Worm (Caenorhabditis elegans) whole organism, young adult: Measurements from ENCODE around the gene Y54G2A.12.

Experiments used
- D2030.7 ChIP-seq: fragments of 200-800 bp; sonication (Bioruptor generic); IDR thresholded peaks from 2 replicates; pipeline ENCODE4 v1.3.6; 2022; ENCODE audit warnings: missing genetic modification reagents, missing genetic modification characterization, missing compliant biosample characterization
- F52B5.7 ChIP-seq: sonication (generic microtip); optimal IDR thresholded peaks from 2 replicates; lab custom pipeline; 2016; ENCODE audit warnings: mild to moderate bottlenecking, missing genetic modification characterization, missing compliant biosample characterization
- Y53G8AR.9 ChIP-seq: fragments of 200-800 bp; sonication (Bioruptor generic); conservative IDR thresholded peaks from 2 replicates; pipeline ENCODE4 v1.3.6; 2022; ENCODE audit warnings: missing genetic modification reagents, missing genetic modification characterization, missing compliant biosample characterization
- Y67H2A.10 ChIP-seq: fragments of 200-800 bp; sonication (Bioruptor generic); conservative IDR thresholded peaks from 2 replicates; pipeline ENCODE4 v1.3.6; 2022; ENCODE audit warnings: missing genetic modification reagents, missing genetic modification characterization, missing compliant biosample characterization
- akir-1 ChIP-seq: fragments of 200-800 bp; sonication (Bioruptor generic); optimal IDR thresholded peaks from 2 replicates; lab custom pipeline; 2018; ENCODE audit warnings: mild to moderate bottlenecking, missing genetic modification characterization, moderate library complexity, missing compliant biosample characterization
- aptf-2 ChIP-seq: fragments of 200-800 bp; sonication (Bioruptor generic); conservative IDR thresholded peaks from 2 replicates; pipeline ENCODE4 v1.3.6; 2022; ENCODE audit warnings: missing genetic modification reagents, missing genetic modification characterization, missing compliant biosample characterization
- attf-6 ChIP-seq: fragments of 200-800 bp; sonication (Bioruptor generic); IDR thresholded peaks from 2 replicates; pipeline ENCODE4 v1.3.6; 2022; ENCODE audit warnings: missing genetic modification reagents, missing genetic modification characterization, missing compliant biosample characterization
- bed-2 ChIP-seq: fragments of 200-800 bp; sonication (Bioruptor generic); IDR thresholded peaks from 2 replicates; pipeline ENCODE4 v1.3.6; 2022; ENCODE audit warnings: missing genetic modification reagents, missing genetic modification characterization, missing compliant biosample characterization
- ccch-3 ChIP-seq: fragments of 200-800 bp; sonication (Bioruptor generic); optimal IDR thresholded peaks from 2 replicates; lab custom pipeline; 2018; ENCODE audit warnings: mild to moderate bottlenecking, missing genetic modification characterization, missing compliant biosample characterization
- ceh-100 ChIP-seq: fragments of 200-800 bp; sonication (Bioruptor generic); IDR thresholded peaks from 2 replicates; pipeline ENCODE4 v1.3.6; 2022; ENCODE audit warnings: missing genetic modification reagents, missing genetic modification characterization, missing compliant biosample characterization
- ceh-79 ChIP-seq: sonication (generic microtip); optimal IDR thresholded peaks from 2 replicates; lab custom pipeline; 2017; ENCODE audit warnings: mild to moderate bottlenecking, missing genetic modification characterization, missing compliant biosample characterization
- ceh-91 ChIP-seq: fragments of 200-800 bp; sonication (Bioruptor generic); IDR thresholded peaks from 2 replicates; pipeline ENCODE4 v1.3.6; 2022; ENCODE audit warnings: missing genetic modification reagents, missing genetic modification characterization, missing compliant biosample characterization
- die-1 ChIP-seq: sonication (generic microtip); optimal IDR thresholded peaks from 2 replicates; lab custom pipeline; 2016; ENCODE audit warnings: missing genotype, mild to moderate bottlenecking, missing genetic modification characterization, missing compliant biosample characterization
- dox-1 ChIP-seq: fragments of 200-800 bp; sonication (Bioruptor generic); IDR thresholded peaks from 2 replicates; pipeline ENCODE4 v1.3.6; 2022; ENCODE audit warnings: missing genetic modification reagents, missing genetic modification characterization, missing compliant biosample characterization
- dpl-1 ChIP-seq: fragments of 150-350 bp; optimal IDR thresholded peaks from 2 replicates; lab custom pipeline; 2014; ENCODE audit warnings: missing biosample characterization, missing genetic modification reagents, missing genetic modification characterization
- efl-1 ChIP-seq: fragments of 150-350 bp; optimal IDR thresholded peaks from 2 replicates; lab custom pipeline; 2014; ENCODE audit warnings: missing biosample characterization, missing genetic modification reagents, missing genetic modification characterization
- ekl-4 ChIP-seq: fragments of 200-800 bp; sonication (Bioruptor generic); IDR thresholded peaks from 2 replicates; pipeline ENCODE4 v1.3.6; 2022; ENCODE audit warnings: missing genetic modification reagents, missing genetic modification characterization, missing compliant biosample characterization
- gei-17 ChIP-seq: fragments of 200-800 bp; sonication (Bioruptor generic); optimal IDR thresholded peaks from 2 replicates; lab custom pipeline; 2018; ENCODE audit warnings: mild to moderate bottlenecking, missing genetic modification characterization, missing compliant biosample characterization
- hlh-12 ChIP-seq: sonication (generic microtip); optimal IDR thresholded peaks from 2 replicates; lab custom pipeline; 2016; ENCODE audit warnings: missing genetic modification characterization, missing compliant biosample characterization
- hmg-1.2 ChIP-seq: fragments of 200-800 bp; sonication (Bioruptor generic); IDR thresholded peaks from 2 replicates; pipeline ENCODE4 v1.3.6; 2022; ENCODE audit warnings: missing genetic modification reagents, missing genetic modification characterization, missing compliant biosample characterization
- hrde-1 ChIP-seq: sonication (generic microtip); optimal IDR thresholded peaks from 2 replicates; lab custom pipeline; 2016; ENCODE audit warnings: missing genetic modification characterization, mild to moderate bottlenecking, missing compliant biosample characterization, moderate library complexity, missing genotype, missing genetic modification reagents, borderline replicate concordance
- hsf-1 ChIP-seq: fragments of 200-800 bp; sonication (Bioruptor generic); IDR thresholded peaks from 2 replicates; pipeline ENCODE4 v1.3.6; 2022; ENCODE audit warnings: missing genetic modification reagents, missing genetic modification characterization, missing compliant biosample characterization
- lag-1 ChIP-seq: fragments of 200-800 bp; sonication (Bioruptor generic); IDR thresholded peaks from 2 replicates; pipeline ENCODE4 v1.3.6; 2022; ENCODE audit warnings: missing genetic modification reagents, missing genetic modification characterization, missing compliant biosample characterization
- lin-26 ChIP-seq: fragments of 200-800 bp; sonication (Bioruptor generic); IDR thresholded peaks from 2 replicates; pipeline ENCODE4 v1.3.6; 2022; ENCODE audit warnings: missing genetic modification reagents, missing genetic modification characterization, missing compliant biosample characterization
- lin-35 ChIP-seq, 3 experiments: fragments of 150-350 bp in 2 of 3; sonication (generic microtip) in 1 of 3; optimal IDR thresholded peaks; 2 replicates each; lab custom pipeline; 2014 to 2018; ENCODE audit warnings: missing biosample characterization in 3 of 3, missing genetic modification characterization in 3 of 3, missing genetic modification reagents in 3 of 3
- lin-54 ChIP-seq: fragments of 200-800 bp; sonication (Bioruptor generic); optimal IDR thresholded peaks from 2 replicates; lab custom pipeline; 2018; ENCODE audit warnings: mild to moderate bottlenecking, missing genetic modification characterization, missing compliant biosample characterization
- lsl-1 ChIP-seq: fragments of 200-800 bp; sonication (Bioruptor generic); optimal IDR thresholded peaks from 2 replicates; lab custom pipeline; 2018; ENCODE audit warnings: mild to moderate bottlenecking, missing genetic modification characterization, moderate library complexity, missing compliant biosample characterization
- lsy-27 ChIP-seq: sonication (generic microtip); optimal IDR thresholded peaks from 2 replicates; lab custom pipeline; 2017; ENCODE audit warnings: missing genetic modification characterization, mild to moderate bottlenecking, missing compliant biosample characterization, antibody characterized with exemption, missing genotype, borderline replicate concordance; ENCODE audit not compliant: insufficient read depth
- madf-10 ChIP-seq: sonication (generic microtip); optimal IDR thresholded peaks from 2 replicates; lab custom pipeline; 2016; ENCODE audit warnings: mild to moderate bottlenecking, missing genetic modification characterization, missing compliant biosample characterization
- madf-8 ChIP-seq: fragments of 200-800 bp; sonication (Bioruptor generic); conservative IDR thresholded peaks from 2 replicates; pipeline ENCODE4 v1.3.6; 2022; ENCODE audit warnings: missing genetic modification reagents, missing genetic modification characterization, missing compliant biosample characterization
- mcd-1 ChIP-seq: fragments of 200-800 bp; sonication (Bioruptor generic); IDR thresholded peaks from 2 replicates; pipeline ENCODE4 v1.3.6; 2022; ENCODE audit warnings: missing genetic modification reagents, missing genetic modification characterization, missing compliant biosample characterization
- nfyb-1 ChIP-seq: fragments of 200-800 bp; sonication (Bioruptor generic); IDR thresholded peaks from 2 replicates; pipeline ENCODE4 v1.3.6; 2022; ENCODE audit warnings: missing genetic modification reagents, missing genetic modification characterization, missing compliant biosample characterization
- nhr-179 ChIP-seq: sonication (generic microtip); optimal IDR thresholded peaks from 2 replicates; lab custom pipeline; 2016; ENCODE audit warnings: mild to moderate bottlenecking, missing genetic modification characterization, missing compliant biosample characterization
- pbrm-1 ChIP-seq: fragments of 200-800 bp; sonication (Bioruptor generic); IDR thresholded peaks from 2 replicates; pipeline ENCODE4 v1.3.6; 2022; ENCODE audit warnings: missing genetic modification reagents, missing genetic modification characterization, missing compliant biosample characterization
- snpc-4 ChIP-seq, 5 experiments: fragments of 150-350 bp in 1 of 5; sonication (generic microtip) in 4 of 5; optimal IDR thresholded peaks; 2 replicates each; lab custom pipeline; 2014 to 2018; ENCODE audit warnings: missing genetic modification characterization in 5 of 5, missing biosample characterization in 3 of 5, antibody characterized with exemption in 2 of 5, mild to moderate bottlenecking in 2 of 5, missing compliant biosample characterization in 2 of 5, missing genotype in 2 of 5, moderate library complexity in 2 of 5, missing genetic modification reagents in 1 of 5
- tbp1 ChIP-seq: fragments of 200-800 bp; sonication (Bioruptor generic); optimal IDR thresholded peaks from 2 replicates; lab custom pipeline; 2018; ENCODE audit warnings: mild to moderate bottlenecking, missing genetic modification characterization, missing compliant biosample characterization
- tbx-9 ChIP-seq: sonication (generic microtip); optimal IDR thresholded peaks from 2 replicates; lab custom pipeline; 2016; ENCODE audit warnings: borderline replicate concordance, missing genetic modification characterization, inconsistent platforms, missing compliant biosample characterization
- tlf-1 ChIP-seq: fragments of 200-800 bp; sonication (Bioruptor generic); optimal IDR thresholded peaks from 2 replicates; lab custom pipeline; 2018; ENCODE audit warnings: mild to moderate bottlenecking, missing genetic modification characterization, missing compliant biosample characterization
- unc-130 ChIP-seq: sonication (generic microtip); optimal IDR thresholded peaks from 2 replicates; lab custom pipeline; 2016; ENCODE audit warnings: missing genetic modification reagents, missing genetic modification characterization, missing compliant biosample characterization
- unc-62 ChIP-seq: fragments of 150-350 bp; optimal IDR thresholded peaks from 2 replicates; lab custom pipeline; 2014; ENCODE audit warnings: missing biosample characterization, missing genetic modification reagents, missing genetic modification characterization
- xnd-1 ChIP-seq: sonication (generic microtip); optimal IDR thresholded peaks from 2 replicates; lab custom pipeline; 2016; ENCODE audit warnings: missing genotype, missing genetic modification reagents, missing genetic modification characterization, missing compliant biosample characterization
- ztf-18 ChIP-seq: sonication (generic microtip); optimal IDR thresholded peaks from 2 replicates; lab custom pipeline; 2016; ENCODE audit warnings: missing genotype, mild to moderate bottlenecking, missing genetic modification characterization, missing compliant biosample characterization
- ztf-22 ChIP-seq: fragments of 200-800 bp; sonication (Bioruptor generic); optimal IDR thresholded peaks from 2 replicates; lab custom pipeline; 2018; ENCODE audit warnings: mild to moderate bottlenecking, missing genetic modification characterization, moderate library complexity, missing compliant biosample characterization
- ztf-25 ChIP-seq: fragments of 200-800 bp; sonication (Bioruptor generic); IDR thresholded peaks from 2 replicates; pipeline ENCODE4 v1.3.6; 2022; ENCODE audit warnings: missing genetic modification reagents, missing genetic modification characterization, missing compliant biosample characterization
- ztf-28 ChIP-seq: fragments of 200-800 bp; sonication (Bioruptor generic); IDR thresholded peaks from 2 replicates; pipeline ENCODE4 v1.3.6; 2022; ENCODE audit warnings: missing genetic modification reagents, missing genetic modification characterization, missing compliant biosample characterization
- ztf-6 ChIP-seq: fragments of 200-800 bp; sonication (Bioruptor generic); IDR thresholded peaks from 2 replicates; pipeline ENCODE4 v1.3.6; 2022; ENCODE audit warnings: missing genetic modification reagents, missing genetic modification characterization, missing compliant biosample characterization

The Y54G2A.12 gene

ce11 chrIV:2782793-2783540 lies at the start of gene Y54G2A.12:
TSS of gene Y54G2A.12 (minus strand) at chrIV:2782843.
- TF ChIP-seq F52B5.7 (no peak), dpl-1 (GFP tag; lab: Kevin White, UChicago) (peak; percentile 69), Y67H2A.10 (GFP tag; lab: Robert Waterston, UW) (no peak), die-1 (tag; lab: Kevin White, UChicago) (no peak), lsl-1 (GFP tag; lab: Kevin White, UChicago) (peak; percentile 92), nfyb-1 (0 out of 2 replicates have a peak, but pooled peaks have one; percentile 23), ztf-18 (no peak), dox-1 (GFP tag; lab: Robert Waterston, UW) (peak; percentile 83), attf-6 (GFP tag; lab: Robert Waterston, UW) (no peak), hrde-1 (tag; lab: Kevin White, UChicago) (peak; percentile 19), nhr-179 (tag; lab: Kevin White, UChicago) (no peak), unc-130 (GFP tag; lab: Kevin White, UChicago) (peak; percentile 12), xnd-1 (peak; percentile 97), ceh-79 (tag; lab: Kevin White, UChicago) (no peak), D2030.7 (GFP tag; lab: Robert Waterston, UW) (peak; percentile 89), Y53G8AR.9 (GFP tag; lab: Robert Waterston, UW) (no peak), ztf-22 (GFP tag; lab: Kevin White, UChicago) (no peak), tbp1 (GFP tag; lab: Kevin White, UChicago) (peak; percentile 38), lsy-27 (tag; lab: Kevin White, UChicago) (no peak), lin-35 (GFP tag; optimal IDR thresholded peaks at IDR 0.05; lab: Kevin White, UChicago) (peak in 1 of 3 experiments; percentile 17), ccch-3 (GFP tag; lab: Kevin White, UChicago) (no peak), aptf-2 (no peak), lag-1 (GFP tag; lab: Robert Waterston, UW) (no peak), tlf-1 (GFP tag; lab: Kevin White, UChicago) (peak; percentile 53), lin-54 (GFP tag; lab: Kevin White, UChicago) (peak; percentile 89), gei-17 (GFP tag; lab: Kevin White, UChicago) (no peak), madf-8 (GFP tag; lab: Robert Waterston, UW) (peak; percentile 88), snpc-4 (GFP tag; optimal IDR thresholded peaks at IDR 0.05; lab: Kevin White, UChicago) (no peak), snpc-4 (tag; optimal IDR thresholded peaks at IDR 0.05; lab: Kevin White, UChicago) (peak in 1 of 4 experiments; percentile 11), madf-10 (tag; lab: Kevin White, UChicago) (no peak), hlh-12 (tag; lab: Kevin White, UChicago) (no peak), efl-1 (GFP tag; lab: Kevin White, UChicago) (peak; percentile 94), mcd-1 (GFP tag; lab: Robert Waterston, UW) (peak; percentile 42), ztf-25 (GFP tag; lab: Robert Waterston, UW) (no peak), ekl-4 (GFP tag; lab: Robert Waterston, UW) (peak; percentile 70; the same call in 1 of the 2 replicates), akir-1 (GFP tag; lab: Kevin White, UChicago) (no peak), hmg-1.2 (GFP tag; lab: Robert Waterston, UW) (peak; percentile 44; the same call in 1 of the 2 replicates), ztf-28 (GFP tag; lab: Robert Waterston, UW) (0 out of 2 replicates have a peak, but pooled peaks have one; percentile 66), pbrm-1 (0 out of 2 replicates have a peak, but pooled peaks have one; percentile 27), ceh-91 (GFP tag; lab: Robert Waterston, UW) (peak; percentile 88), lin-26 (GFP tag; lab: Robert Waterston, UW) (no peak), tbx-9 (tag; lab: Kevin White, UChicago) (no peak), ztf-6 (GFP tag; lab: Robert Waterston, UW) (no peak), bed-2 (GFP tag; lab: Robert Waterston, UW) (no peak), unc-62 (GFP tag; lab: Kevin White, UChicago) (no peak), hsf-1 (GFP tag; lab: Robert Waterston, UW) (peak; percentile 76), ceh-100 (GFP tag; lab: Robert Waterston, UW) (0 out of 2 replicates have a peak, but pooled peaks have one; percentile 19)
